Worm (Caenorhabditis elegans): ENCODE measurements around the gene C09E8.6.

DNA sequence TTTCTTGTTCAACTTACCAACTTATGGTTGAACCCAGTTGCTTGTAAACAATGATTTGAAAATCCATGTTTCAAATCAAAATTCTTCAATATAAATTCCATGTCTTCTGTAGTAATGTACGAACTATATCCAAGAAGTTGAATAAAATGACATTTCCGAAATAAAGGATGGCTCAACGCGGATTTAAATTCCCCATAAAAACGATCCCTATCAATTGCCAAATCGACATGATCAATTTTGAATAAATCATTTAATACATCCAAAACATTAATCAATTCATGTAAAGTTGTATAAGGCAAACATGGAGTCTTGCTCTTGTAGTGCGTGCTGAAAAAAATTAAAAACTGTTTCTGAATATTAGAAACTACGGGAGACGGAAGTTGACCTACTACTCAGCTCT lies 34.8 kb downstream of the C09E8.6 start, which contains the start of gene W08F4.10:
- no peak for TF ChIP-seq ama-1 (optimal IDR thresholded peaks at IDR 0.05)
- no peak for TF ChIP-seq pes-1 (GFP tag; IDR thresholded peaks at IDR 0.05)
- TF ChIP-seq sea-1 (GFP tag; conservative IDR thresholded peaks at IDR 0.05), result no peak
- no peak for TF ChIP-seq aly-1 (tag; optimal IDR thresholded peaks at IDR 0.05)
- no peak for TF ChIP-seq tra-4 (tag; optimal IDR thresholded peaks at IDR 0.05)
- no peak for TF ChIP-seq hmg-4 (GFP tag; optimal IDR thresholded peaks at IDR 0.05)
- no peak for TF ChIP-seq ceh-13 (GFP tag; optimal IDR thresholded peaks at IDR 0.05)
- TF ChIP-seq hmbx-1 (tag; optimal IDR thresholded peaks at IDR 0.05), result no peak
- no peak for TF ChIP-seq flt-1 (GFP tag; IDR thresholded peaks at IDR 0.05)
